Fruit fly (Drosophila melanogaster): ENCODE measurements around the gene mRpL23.

DNA sequence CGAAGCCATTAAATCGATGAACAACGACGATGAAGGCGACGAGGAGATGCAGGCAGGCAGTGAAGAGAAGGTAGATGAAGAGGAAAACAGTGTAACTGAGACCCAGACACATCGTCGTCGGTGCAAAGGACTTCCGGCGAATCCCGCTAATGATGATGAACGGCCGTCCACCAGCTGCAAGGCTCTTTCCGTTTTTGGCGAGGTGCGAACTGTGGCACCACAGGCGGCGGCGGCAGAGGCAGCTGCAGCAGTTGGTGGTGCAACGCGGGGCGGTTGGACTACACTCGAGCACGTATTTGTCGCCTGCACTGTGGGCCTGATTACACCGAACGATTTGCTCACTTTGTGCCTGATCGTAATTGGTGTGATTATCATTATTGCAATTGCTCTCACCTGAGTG, 34.4 kb upstream of the mRpL23 start:
- TF ChIP-seq CG4617 (GFP tag; optimal IDR thresholded peaks at IDR 0.05; ENCODE audit: borderline replicate concordance) (no peak), sens (GFP tag) (no peak), CG18764 (GFP tag; optimal IDR thresholded peaks at IDR 0.05) (no peak), CG16813 (GFP tag; IDR thresholded peaks at IDR 0.05; ENCODE audit: partially characterized antibody) (no peak), BEAF-32 (GFP tag; optimal IDR thresholded peaks at IDR 0.05) (no peak), Dbx (GFP tag; IDR thresholded peaks at IDR 0.05) (no peak), cas (GFP tag; IDR thresholded peaks at IDR 0.05) (no peak), CG1024 (GFP tag; IDR thresholded peaks at IDR 0.05) (no peak), CG9727 (GFP tag; optimal IDR thresholded peaks at IDR 0.05) (no peak), MESR4 (GFP tag; optimal IDR thresholded peaks at IDR 0.05) (no peak)

All from whole organism, embryonic.